Fruit fly (Drosophila melanogaster) whole organism, embryonic: ENCODE data around the gene CG13252.

Experiments
- Atf-2 ChIP-seq: fragments of 200-800 bp; sonication (Bioruptor generic); optimal IDR thresholded peaks from 2 replicates; lab custom pipeline; 2016; ENCODE audit warnings: missing biosample characterization, missing genetic modification characterization
- B-H2 ChIP-seq: fragments of 200-800 bp; sonication (Bioruptor generic); optimal IDR thresholded peaks from 2 replicates; lab custom pipeline; 2018; ENCODE audit warnings: missing biosample characterization, mild to moderate bottlenecking, missing genetic modification characterization
- CG10147 ChIP-seq: fragments of 200-800 bp; sonication (Bioruptor generic); optimal IDR thresholded peaks from 2 replicates; lab custom pipeline; 2019; ENCODE audit warnings: missing biosample characterization, mild to moderate bottlenecking, missing genetic modification characterization, moderate library complexity
- CG10543 ChIP-seq: fragments of 200-800 bp; sonication (Bioruptor generic); optimal IDR thresholded peaks from 3 replicates; lab custom pipeline; 2017; ENCODE audit warnings: missing biosample characterization, mild to moderate bottlenecking, missing genetic modification characterization, moderate library complexity
- CG12155 ChIP-seq: fragments of 200-800 bp; sonication (Bioruptor generic); optimal IDR thresholded peaks from 3 replicates; lab custom pipeline; 2016; ENCODE audit warnings: missing biosample characterization, missing genetic modification characterization
- CG12219 ChIP-seq: fragments of 200-800 bp; sonication (Bioruptor generic); optimal IDR thresholded peaks from 3 replicates; lab custom pipeline; 2018; ENCODE audit warnings: missing biosample characterization, mild to moderate bottlenecking, missing genetic modification characterization
- CG1233 ChIP-seq: fragments of 200-800 bp; sonication (Bioruptor generic); optimal IDR thresholded peaks from 4 replicates; lab custom pipeline; 2018; ENCODE audit warnings: missing biosample characterization, mild to moderate bottlenecking, missing genetic modification characterization
- CG14710 ChIP-seq: fragments of 200-800 bp; sonication (Bioruptor generic); optimal IDR thresholded peaks from 3 replicates; lab custom pipeline; 2019; ENCODE audit warnings: missing biosample characterization, mild to moderate bottlenecking, missing genetic modification characterization, moderate library complexity
- CG17186 ChIP-seq: fragments of 200-800 bp; sonication (Bioruptor generic); optimal IDR thresholded peaks from 3 replicates; lab custom pipeline; 2017; ENCODE audit warnings: missing biosample characterization, missing genetic modification reagents, missing genetic modification characterization
- CG3995 ChIP-seq: fragments of 200-800 bp; sonication (Bioruptor generic); optimal IDR thresholded peaks from 3 replicates; lab custom pipeline; 2016; ENCODE audit warnings: missing biosample characterization, missing genetic modification characterization
- CG4820 ChIP-seq: fragments of 200-800 bp; sonication (Bioruptor generic); optimal IDR thresholded peaks from 3 replicates; lab custom pipeline; 2016; ENCODE audit warnings: missing biosample characterization, missing genetic modification characterization
- CG7271 ChIP-seq: fragments of 200-800 bp; sonication (Bioruptor generic); optimal IDR thresholded peaks from 2 replicates; lab custom pipeline; 2018; ENCODE audit warnings: missing biosample characterization, mild to moderate bottlenecking, missing genetic modification characterization, moderate library complexity
- CG7372 ChIP-seq: fragments of 200-800 bp; sonication (Bioruptor generic); IDR thresholded peaks from 2 replicates; pipeline ENCODE4 v1.3.6; 2022; ENCODE audit warnings: missing biosample characterization, missing genetic modification characterization
- CkIIα-i1 ChIP-seq: fragments of 200-800 bp; sonication (Bioruptor generic); IDR thresholded peaks from 2 replicates; pipeline ENCODE4 v1.3.6; 2022; ENCODE audit warnings: missing biosample characterization, missing genetic modification characterization
- CoRest ChIP-seq: fragments of 200-800 bp; sonication (Bioruptor generic); optimal IDR thresholded peaks from 3 replicates; lab custom pipeline; 2018; ENCODE audit warnings: missing biosample characterization, mild to moderate bottlenecking, missing genetic modification characterization, moderate library complexity
- Dad ChIP-seq: fragments of 200-800 bp; sonication (Bioruptor generic); optimal IDR thresholded peaks from 3 replicates; lab custom pipeline; 2016; ENCODE audit warnings: missing biosample characterization, missing genetic modification characterization
- Deaf1 ChIP-seq: fragments of 200-800 bp; optimal IDR thresholded peaks from 3 replicates; lab custom pipeline; 2019; ENCODE audit warnings: missing biosample characterization, mild to moderate bottlenecking, missing genetic modification characterization, moderate library complexity
- Dfd ChIP-seq, 2 experiments: fragments of >200 bp; optimal IDR thresholded peaks; 2 replicates each; lab custom pipeline; 2017; ENCODE audit warnings: missing biosample characterization in 2 of 2, missing genetic modification characterization in 2 of 2
- HLHmδ ChIP-seq: fragments of 200-800 bp; sonication (Bioruptor generic); optimal IDR thresholded peaks from 2 replicates; lab custom pipeline; 2018; ENCODE audit warnings: missing biosample characterization, mild to moderate bottlenecking, missing genetic modification characterization, moderate library complexity
- Hr51 ChIP-seq, 2 experiments: fragments of 200-800 bp; sonication (Bioruptor generic); optimal IDR thresholded peaks; 2 replicates in 1 of 2; 3 replicates in 1 of 2; lab custom pipeline; 2016 to 2018; ENCODE audit warnings: missing biosample characterization in 2 of 2, missing genetic modification characterization in 2 of 2, mild to moderate bottlenecking in 1 of 2, moderate library complexity in 1 of 2
- Lpt ChIP-seq: fragments of >200 bp; optimal IDR thresholded peaks from 2 replicates; lab custom pipeline; 2018; ENCODE audit warnings: missing biosample characterization, missing genetic modification characterization
- Meics ChIP-seq: fragments of 200-800 bp; sonication (Bioruptor generic); optimal IDR thresholded peaks from 2 replicates; lab custom pipeline; 2017; ENCODE audit warnings: missing biosample characterization, mild to moderate bottlenecking, missing genetic modification characterization
- Nf-YB ChIP-seq: fragments of 200-800 bp; sonication (Bioruptor generic); optimal IDR thresholded peaks from 3 replicates; lab custom pipeline; 2019; ENCODE audit warnings: missing biosample characterization, mild to moderate bottlenecking, missing genetic modification characterization, moderate library complexity
- Poxn ChIP-seq: fragments of 200-800 bp; sonication (Bioruptor generic); IDR thresholded peaks from 2 replicates; pipeline ENCODE4 v1.3.6; 2022; ENCODE audit warnings: missing biosample characterization, missing genetic modification characterization
- Rx ChIP-seq: fragments of 200-800 bp; sonication (Bioruptor generic); IDR thresholded peaks from 2 replicates; pipeline ENCODE4 v1.3.6; 2022; ENCODE audit warnings: missing biosample characterization, missing genetic modification characterization
- Scr ChIP-seq: fragments of 200-800 bp; sonication (Bioruptor generic); IDR thresholded peaks from 2 replicates; pipeline ENCODE4 v1.3.6; 2022; ENCODE audit warnings: missing biosample characterization, missing genetic modification characterization; ENCODE audit not compliant: partially characterized antibody
- Vsx1 ChIP-seq: fragments of 200-800 bp; sonication (Bioruptor generic); optimal IDR thresholded peaks from 2 replicates; lab custom pipeline; 2017; ENCODE audit warnings: missing biosample characterization, mild to moderate bottlenecking, missing genetic modification characterization, missing genetic modification reagents
- ap ChIP-seq: fragments of 200-800 bp; sonication (Bioruptor generic); IDR thresholded peaks from 2 replicates; pipeline ENCODE4 v1.3.6; 2022; ENCODE audit warnings: missing biosample characterization, missing genetic modification characterization
- ato ChIP-seq: fragments of 200-800 bp; sonication (Bioruptor generic); IDR thresholded peaks from 2 replicates; pipeline ENCODE4 v1.3.6; 2022; ENCODE audit warnings: missing biosample characterization, missing genetic modification characterization; ENCODE audit not compliant: partially characterized antibody
- croc ChIP-seq: fragments of 200-800 bp; sonication (Bioruptor generic); conservative IDR thresholded peaks from 3 replicates; pipeline ENCODE4 v1.3.6; 2022; ENCODE audit warnings: missing biosample characterization, missing genetic modification characterization
- dmrt11E ChIP-seq: fragments of 200-800 bp; sonication (Bioruptor generic); optimal IDR thresholded peaks from 3 replicates; lab custom pipeline; 2018; ENCODE audit warnings: missing biosample characterization, mild to moderate bottlenecking, missing genetic modification characterization, moderate library complexity
- ems ChIP-seq: fragments of 200-800 bp; sonication (Bioruptor generic); optimal IDR thresholded peaks from 3 replicates; lab custom pipeline; 2016; ENCODE audit warnings: missing biosample characterization, missing genetic modification characterization
- en ChIP-seq: fragments of 200-800 bp; sonication (Bioruptor generic); optimal IDR thresholded peaks from 2 replicates; lab custom pipeline; 2016; ENCODE audit warnings: missing biosample characterization, missing genetic modification characterization
- fru ChIP-seq: fragments of >200 bp; optimal IDR thresholded peaks from 2 replicates; lab custom pipeline; 2017
- gsb-n ChIP-seq: fragments of 200-800 bp; sonication (Bioruptor generic); optimal IDR thresholded peaks from 3 replicates; lab custom pipeline; 2018; ENCODE audit warnings: missing biosample characterization, mild to moderate bottlenecking, missing genetic modification characterization
- insv ChIP-seq, 2 experiments: fragments of 200-800 bp; sonication (Bioruptor generic); optimal IDR thresholded peaks; 3 replicates each; lab custom pipeline; 2016 to 2018; ENCODE audit warnings: missing biosample characterization in 2 of 2, missing genetic modification characterization in 2 of 2
- kni ChIP-seq: fragments of 200-800 bp; sonication (Bioruptor generic); optimal IDR thresholded peaks from 3 replicates; lab custom pipeline; 2017; ENCODE audit warnings: mild to moderate bottlenecking, missing biosample characterization, missing genetic modification reagents, missing genetic modification characterization
- maf-S ChIP-seq: fragments of 200-800 bp; sonication (Bioruptor generic); optimal IDR thresholded peaks from 2 replicates; lab custom pipeline; 2016; ENCODE audit warnings: missing biosample characterization, missing genetic modification characterization
- p53 ChIP-seq: fragments of 200-800 bp; sonication (Bioruptor generic); optimal IDR thresholded peaks from 2 replicates; lab custom pipeline; 2016; ENCODE audit warnings: missing biosample characterization, missing genetic modification characterization
- prd ChIP-seq, 3 experiments: fragments of >200 bp in 2 of 3; fragments of 200-800 bp in 1 of 3; sonication (Bioruptor generic) in 1 of 3; optimal IDR thresholded peaks in 2 of 3; IDR thresholded peaks in 1 of 3; 2 replicates in 2 of 3; 3 replicates in 1 of 3; pipeline versions ENCODE4 v1.3.6 to Lab custom; 2017 to 2022; ENCODE audit warnings: missing biosample characterization in 1 of 3, missing genetic modification characterization in 1 of 3
- repo ChIP-seq: fragments of 200-800 bp; sonication (Bioruptor generic); optimal IDR thresholded peaks from 2 replicates; lab custom pipeline; 2016; ENCODE audit warnings: missing biosample characterization, missing genetic modification characterization
- sens ChIP-seq: fragments of 200-800 bp; sonication (Bioruptor generic); peaks from one replicate; lab custom pipeline; 2016; ENCODE audit warnings: missing biosample characterization, missing genetic modification characterization
- shn ChIP-seq: fragments of 200-800 bp; sonication (Bioruptor generic); optimal IDR thresholded peaks from 3 replicates; lab custom pipeline; 2016; ENCODE audit warnings: missing biosample characterization, missing genetic modification characterization
- so ChIP-seq: fragments of 200-800 bp; sonication (Bioruptor generic); IDR thresholded peaks from 3 replicates; pipeline ENCODE4 v1.3.6; 2022; ENCODE audit warnings: missing biosample characterization, missing genetic modification characterization
- sqz ChIP-seq: fragments of 200-800 bp; sonication (Bioruptor generic); optimal IDR thresholded peaks from 3 replicates; lab custom pipeline; 2018; ENCODE audit warnings: missing biosample characterization, mild to moderate bottlenecking, missing genetic modification characterization
- tgo ChIP-seq: fragments of 200-800 bp; sonication (Bioruptor generic); IDR thresholded peaks from 3 replicates; pipeline ENCODE4 v1.3.6; 2022; ENCODE audit warnings: missing biosample characterization, missing genetic modification characterization
- tio ChIP-seq: fragments of 200-800 bp; sonication (Bioruptor generic); optimal IDR thresholded peaks from 2 replicates; lab custom pipeline; 2017; ENCODE audit warnings: missing biosample characterization, missing genetic modification characterization, inconsistent platforms
- ttk ChIP-seq: fragments of 200-800 bp; sonication (Bioruptor generic); IDR thresholded peaks from 2 replicates; pipeline ENCODE4 v2.1.2; 2022; ENCODE audit warnings: missing biosample characterization, missing genetic modification characterization
- vnd ChIP-seq: fragments of 200-800 bp; sonication (Bioruptor generic); IDR thresholded peaks from 3 replicates; pipeline ENCODE4 v1.3.6; 2022; ENCODE audit warnings: missing biosample characterization, missing genetic modification characterization; ENCODE audit not compliant: partially characterized antibody
- wek ChIP-seq: fragments of 200-800 bp; sonication (Bioruptor generic); optimal IDR thresholded peaks from 3 replicates; lab custom pipeline; 2018; ENCODE audit warnings: missing biosample characterization, mild to moderate bottlenecking, missing genetic modification characterization, moderate library complexity
- zen ChIP-seq: fragments of 200-800 bp; sonication (Bioruptor generic); optimal IDR thresholded peaks from 3 replicates; lab custom pipeline; 2018; ENCODE audit warnings: missing biosample characterization, mild to moderate bottlenecking, missing genetic modification characterization, moderate library complexity

The CG13252 gene

DNA sequence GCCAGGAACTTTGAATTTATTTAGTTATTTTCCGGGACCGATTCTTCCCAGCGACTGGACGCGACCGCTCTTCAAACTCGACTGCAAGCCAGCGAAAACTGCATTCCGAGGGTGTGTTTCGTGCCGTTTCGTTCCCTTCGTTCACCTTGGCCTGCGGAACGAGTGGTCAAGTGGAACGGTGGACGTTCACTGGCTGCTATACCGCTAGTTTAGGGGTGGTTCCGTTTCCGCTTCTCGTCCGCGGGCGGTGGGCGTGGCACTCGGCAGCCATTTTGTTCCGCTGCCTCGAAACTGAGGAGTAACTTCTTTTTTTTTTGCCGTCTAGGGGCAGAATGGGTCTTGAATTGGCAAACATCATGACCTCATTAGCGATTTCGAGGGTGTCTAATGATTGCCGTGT lies 62.3 kb downstream of the CG13252 start, which contains the start of gene Six4 (continued):
- TF ChIP-seq p53 (GFP tag; lab: Kevin White, UChicago) (no peak), repo (GFP tag; lab: Kevin White, UChicago) (no peak), kni (GFP tag; lab: Kevin White, UChicago) (peak; percentile 54), croc (GFP tag; lab: Robert Waterston, UW) (no peak), Atf-2 (GFP tag; lab: Kevin White, UChicago) (no peak), Rx (no peak), CG17186 (GFP tag; lab: Kevin White, UChicago) (no peak), B-H2 (GFP tag; lab: Kevin White, UChicago) (no peak), CG7372 (GFP tag; lab: Robert Waterston, UW) (no peak), Poxn (no peak), insv (GFP tag; optimal IDR thresholded peaks at IDR 0.05; lab: Kevin White, UChicago) (peak in 1 of 2 experiments; percentile 21), ems (GFP tag; lab: Kevin White, UChicago) (no peak), CG1233 (GFP tag; lab: Kevin White, UChicago) (peak; percentile 20), Dfd (GFP tag; optimal IDR thresholded peaks at IDR 0.05; lab: Kevin White, UChicago) (no peak), Lpt (GFP tag; lab: Kevin White, UChicago) (no peak), Scr (no peak), CG7271 (tag; lab: Kevin White, UChicago) (peak; percentile 72), shn (GFP tag; lab: Kevin White, UChicago) (no peak), Nf-YB (peak; percentile 95), ttk (0 out of 2 replicates have a peak, but pooled peaks have one; percentile 50), CG14710 (tag; lab: Kevin White, UChicago) (peak; percentile 24), maf-S (GFP tag; lab: Kevin White, UChicago) (no peak), ap (GFP tag; lab: Robert Waterston, UW) (no peak), CoRest (tag; lab: Kevin White, UChicago) (peak; percentile 5), CG12219 (peak; percentile 15), en (no peak), CG3995 (GFP tag; lab: Kevin White, UChicago) (no peak), CG10543 (GFP tag; lab: Kevin White, UChicago) (no peak), so (GFP tag; lab: Robert Waterston, UW) (peak; percentile 64; the same call in 1 of the 3 replicates), Deaf1 (tag; lab: Kevin White, UChicago) (no peak), dmrt11E (peak; percentile 20), Vsx1 (GFP tag; lab: Kevin White, UChicago) (no peak), CG12155 (GFP tag; lab: Kevin White, UChicago) (no peak), vnd (GFP tag; lab: Robert Waterston, UW) (no peak), zen (peak; percentile 28), sens (no peak), Dad (GFP tag; lab: Kevin White, UChicago) (no peak), CG4820 (GFP tag; lab: Kevin White, UChicago) (no peak), Meics (no peak), fru (lab: Kevin White, UChicago) (no peak), tgo (GFP tag; lab: Robert Waterston, UW) (no peak), HLHmδ (peak; percentile 96), Hr51 (GFP tag; optimal IDR thresholded peaks at IDR 0.05; lab: Kevin White, UChicago) (no peak), prd (optimal IDR thresholded peaks at IDR 0.05; lab: Kevin White, UChicago) (no peak), prd (GFP tag; IDR thresholded peaks at IDR 0.05; lab: Robert Waterston, UW) (0 out of 3 replicates have a peak, but pooled peaks have one; percentile 28), wek (GFP tag; lab: Kevin White, UChicago) (peak; percentile 53), CkIIα-i1 (GFP tag; lab: Robert Waterston, UW) (no peak), sqz (GFP tag; lab: Kevin White, UChicago) (peak; percentile 54), tio (GFP tag; lab: Kevin White, UChicago) (no peak), ato (no peak), CG10147 (GFP tag; lab: Kevin White, UChicago) (no peak), gsb-n (no peak)
